Worm (Caenorhabditis elegans): ENCODE results near the gene F52D2.5.

- no peak for TF ChIP-seq elt-1 (tag; optimal IDR thresholded peaks at IDR 0.05)
- TF ChIP-seq snpc-4 (tag; optimal IDR thresholded peaks at IDR 0.05) = no peak
- TF ChIP-seq lin-39 (tag; optimal IDR thresholded peaks at IDR 0.05) = no peak
- no peak for TF ChIP-seq unc-62 (GFP tag; optimal IDR thresholded peaks at IDR 0.05)
- no peak for TF ChIP-seq lsy-2 (tag; optimal IDR thresholded peaks at IDR 0.05)
These were observed 7.1 kb upstream of the F52D2.5 start for ce11 chrX:1981654-1982053.
